Worm (Caenorhabditis elegans): Measurements from ENCODE around the gene pro-2.

- TF ChIP-seq ceh-13 (GFP tag; optimal IDR thresholded peaks at IDR 0.05), result no peak
- no peak for TF ChIP-seq flt-1 (GFP tag; IDR thresholded peaks at IDR 0.05)
- TF ChIP-seq ama-1 (optimal IDR thresholded peaks at IDR 0.05), result no peak
- TF ChIP-seq hmg-4 (GFP tag; optimal IDR thresholded peaks at IDR 0.05), result no peak
- no peak for TF ChIP-seq ets-7 (tag; optimal IDR thresholded peaks at IDR 0.05)
- TF ChIP-seq sea-1 (GFP tag; conservative IDR thresholded peaks at IDR 0.05), result no peak
Observed at ce11 chrII:10360487-10360886, 15.6 kb upstream of the pro-2 start, which contains the start of gene C07E3.4.
